Worm (Caenorhabditis elegans) whole organism, L4/young adult: ENCODE results near the gene rrp-8.

ENCODE experiments used
- W03F9.2 ChIP-seq: fragments of 150-350 bp; optimal IDR thresholded peaks from 2 replicates; lab custom pipeline; 2014; ENCODE audit warnings: missing biosample characterization, missing genetic modification characterization
- him-1 ChIP-seq: sonication (generic microtip); optimal IDR thresholded peaks from 2 replicates; lab custom pipeline; 2016; ENCODE audit warnings: missing genotype, missing genetic modification reagents, missing genetic modification characterization, missing compliant biosample characterization

DNA sequence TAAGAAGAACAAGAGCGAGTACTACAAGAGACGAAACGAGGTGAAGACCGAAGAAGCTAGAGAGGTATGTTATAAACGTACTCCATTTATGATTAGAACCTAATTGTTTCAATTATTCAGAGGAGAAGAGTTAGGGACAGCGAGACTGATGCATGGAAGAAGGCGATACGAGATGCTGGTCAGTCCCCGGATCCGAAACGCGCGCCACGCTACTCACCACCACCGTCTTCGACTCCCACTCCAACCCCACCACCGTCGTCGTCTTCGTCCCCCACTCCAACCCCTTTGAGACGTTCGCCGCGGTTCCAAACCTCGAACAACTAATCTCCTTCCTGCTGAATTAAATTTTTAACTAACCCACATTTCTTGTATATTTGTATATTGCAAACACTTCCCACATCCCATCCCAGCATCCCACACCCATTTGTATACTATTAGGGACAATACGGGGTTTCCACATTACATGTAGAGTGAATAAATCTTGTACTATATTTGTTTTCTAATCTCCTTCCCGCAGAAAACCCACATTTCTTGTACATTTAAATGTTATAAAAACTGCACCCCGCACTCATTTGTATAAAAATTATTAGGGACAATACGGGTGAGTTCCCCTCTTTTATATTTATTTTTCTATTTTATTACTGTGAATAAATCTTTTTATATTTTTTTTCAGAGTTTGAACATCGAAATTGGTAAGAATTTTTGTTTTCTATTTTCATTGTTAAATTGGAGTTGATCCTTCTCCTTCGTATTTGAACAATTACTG lies 8.9 kb upstream of the rrp-8 start:
- TF ChIP-seq W03F9.2 (tag; lab: Kevin White, UChicago) = no peak
- no peak for TF ChIP-seq him-1 (tag; lab: Kevin White, UChicago)
